Fruit fly (Drosophila melanogaster) whole organism, embryonic: ENCODE results near the gene CG33299.

Experiments used
- Abd-B ChIP-seq: fragments of 200-800 bp; sonication (Bioruptor generic); optimal IDR thresholded peaks from 2 replicates; lab custom pipeline; 2018; ENCODE audit warnings: missing biosample characterization, mild to moderate bottlenecking, missing genetic modification characterization, moderate library complexity
- CG10209 ChIP-seq: fragments of 200-800 bp; sonication (Bioruptor generic); optimal IDR thresholded peaks from 3 replicates; lab custom pipeline; 2017; ENCODE audit warnings: missing biosample characterization, mild to moderate bottlenecking, missing genetic modification characterization, missing genetic modification reagents
- CG11695 ChIP-seq: fragments of 200-800 bp; sonication (Bioruptor generic); IDR thresholded peaks from 3 replicates; pipeline ENCODE4 v1.3.6; 2022; ENCODE audit warnings: missing biosample characterization, missing genetic modification characterization
- CG12391 ChIP-seq: fragments of 200-800 bp; sonication (Bioruptor generic); optimal IDR thresholded peaks from 3 replicates; lab custom pipeline; 2018; ENCODE audit warnings: missing biosample characterization, mild to moderate bottlenecking, missing genetic modification characterization, moderate library complexity
- CG13287 ChIP-seq: fragments of 200-800 bp; sonication (Bioruptor generic); IDR thresholded peaks from 2 replicates; pipeline ENCODE4 v1.3.6; 2022; ENCODE audit warnings: missing biosample characterization, missing genetic modification characterization; ENCODE audit not compliant: partially characterized antibody
- CG14710 ChIP-seq: fragments of 200-800 bp; sonication (Bioruptor generic); optimal IDR thresholded peaks from 3 replicates; lab custom pipeline; 2019; ENCODE audit warnings: missing biosample characterization, mild to moderate bottlenecking, missing genetic modification characterization, moderate library complexity
- CG15514 ChIP-seq: fragments of 200-800 bp; sonication (Bioruptor generic); optimal IDR thresholded peaks from 3 replicates; lab custom pipeline; 2017; ENCODE audit warnings: missing biosample characterization, missing genetic modification characterization, mild to moderate bottlenecking, moderate library complexity, missing genetic modification reagents
- CG17385 ChIP-seq: fragments of 200-800 bp; sonication (Bioruptor generic); optimal IDR thresholded peaks from 3 replicates; lab custom pipeline; 2018; ENCODE audit warnings: missing biosample characterization, mild to moderate bottlenecking, missing genetic modification characterization
- CG1832 ChIP-seq: fragments of 200-800 bp; sonication (Bioruptor generic); optimal IDR thresholded peaks from 2 replicates; lab custom pipeline; 2017; ENCODE audit warnings: missing biosample characterization, mild to moderate bottlenecking, missing genetic modification characterization, inconsistent platforms
- CG18476 ChIP-seq: fragments of 200-800 bp; sonication (Bioruptor generic); optimal IDR thresholded peaks from 2 replicates; lab custom pipeline; 2016; ENCODE audit warnings: missing biosample characterization, mild to moderate bottlenecking, missing genetic modification characterization
- CG2202 ChIP-seq: fragments of 200-800 bp; sonication (Bioruptor generic); optimal IDR thresholded peaks from 2 replicates; lab custom pipeline; 2018; ENCODE audit warnings: missing biosample characterization, mild to moderate bottlenecking, missing genetic modification characterization
- CG30403 ChIP-seq: fragments of 200-800 bp; sonication (Bioruptor generic); optimal IDR thresholded peaks from 3 replicates; lab custom pipeline; 2016; ENCODE audit warnings: missing biosample characterization, missing genetic modification characterization
- CG3065 ChIP-seq: fragments of 200-800 bp; sonication (Bioruptor generic); optimal IDR thresholded peaks from 2 replicates; lab custom pipeline; 2016; ENCODE audit warnings: missing biosample characterization, missing genetic modification characterization
- CG32772 ChIP-seq: fragments of 200-800 bp; sonication (Bioruptor generic); IDR thresholded peaks from 2 replicates; pipeline ENCODE4 v1.3.6; 2022; ENCODE audit warnings: missing biosample characterization, missing genetic modification characterization
- CG34422 ChIP-seq: fragments of 200-800 bp; sonication (Bioruptor generic); IDR thresholded peaks from 3 replicates; pipeline ENCODE4 v1.3.6; 2022; ENCODE audit warnings: missing biosample characterization, missing genetic modification characterization
- CG6254 ChIP-seq: fragments of 200-800 bp; sonication (Bioruptor generic); optimal IDR thresholded peaks from 3 replicates; lab custom pipeline; 2017; ENCODE audit warnings: mild to moderate bottlenecking, missing biosample characterization, missing genetic modification reagents, missing genetic modification characterization
- CG6654 ChIP-seq: fragments of 200-800 bp; sonication (Bioruptor generic); optimal IDR thresholded peaks from 2 replicates; lab custom pipeline; 2017; ENCODE audit warnings: missing biosample characterization, mild to moderate bottlenecking, missing genetic modification characterization
- CG6813 ChIP-seq: fragments of 200-800 bp; sonication (Bioruptor generic); optimal IDR thresholded peaks from 2 replicates; lab custom pipeline; 2017; ENCODE audit warnings: missing biosample characterization, missing genetic modification characterization, mild to moderate bottlenecking, moderate library complexity, missing genetic modification reagents
- CG7556 ChIP-seq: fragments of 200-800 bp; sonication (Bioruptor generic); optimal IDR thresholded peaks from 2 replicates; lab custom pipeline; 2017; ENCODE audit warnings: missing biosample characterization, mild to moderate bottlenecking, missing genetic modification characterization
- CG8478 ChIP-seq: fragments of >200 bp; optimal IDR thresholded peaks from 2 replicates; lab custom pipeline; 2018
- CG9437 ChIP-seq: fragments of 200-800 bp; sonication (Bioruptor generic); optimal IDR thresholded peaks from 2 replicates; lab custom pipeline; 2018; ENCODE audit warnings: missing biosample characterization, mild to moderate bottlenecking, missing genetic modification characterization
- CG9727 ChIP-seq: fragments of 200-800 bp; sonication (Bioruptor generic); optimal IDR thresholded peaks from 3 replicates; lab custom pipeline; 2017; ENCODE audit warnings: missing biosample characterization, mild to moderate bottlenecking, missing genetic modification characterization
- CG9797 ChIP-seq: fragments of 200-800 bp; sonication (Bioruptor generic); optimal IDR thresholded peaks from 3 replicates; lab custom pipeline; 2018; ENCODE audit warnings: missing biosample characterization, mild to moderate bottlenecking, missing genetic modification characterization
- D19B ChIP-seq: fragments of 200-800 bp; sonication (Bioruptor generic); optimal IDR thresholded peaks from 2 replicates; lab custom pipeline; 2017; ENCODE audit warnings: missing biosample characterization, mild to moderate bottlenecking, missing genetic modification characterization
- Dll ChIP-seq: fragments of 200-800 bp; sonication (Bioruptor generic); IDR thresholded peaks from 4 replicates; pipeline ENCODE4 v1.3.6; 2022; ENCODE audit warnings: missing biosample characterization, missing genetic modification characterization; ENCODE audit not compliant: partially characterized antibody
- E2f2 ChIP-seq: fragments of 200-800 bp; sonication (Bioruptor generic); IDR thresholded peaks from 2 replicates; pipeline ENCODE4 v1.3.6; 2022; ENCODE audit warnings: missing biosample characterization, missing genetic modification characterization
- Opbp ChIP-seq: fragments of 200-800 bp; sonication (Bioruptor generic); IDR thresholded peaks from 3 replicates; pipeline ENCODE4 v1.3.6; 2022; ENCODE audit warnings: missing biosample characterization, missing genetic modification characterization; ENCODE audit not compliant: partially characterized antibody
- Ptx1 ChIP-seq: fragments of 200-800 bp; sonication (Bioruptor generic); IDR thresholded peaks from 2 replicates; pipeline ENCODE4 v1.3.6; 2022; ENCODE audit warnings: missing biosample characterization, missing genetic modification characterization
- Sox100B ChIP-seq: fragments of 200-800 bp; sonication (Bioruptor generic); optimal IDR thresholded peaks from 3 replicates; lab custom pipeline; 2018; ENCODE audit warnings: missing biosample characterization, mild to moderate bottlenecking, missing genetic modification characterization
- amos ChIP-seq: fragments of 200-800 bp; sonication (Bioruptor generic); IDR thresholded peaks from 2 replicates; pipeline ENCODE4 v1.3.6; 2022; ENCODE audit warnings: missing biosample characterization, missing genetic modification characterization; ENCODE audit not compliant: partially characterized antibody
- ase ChIP-seq: fragments of 200-800 bp; sonication (Bioruptor generic); IDR thresholded peaks from 3 replicates; pipeline ENCODE4 v1.3.6; 2022; ENCODE audit warnings: missing biosample characterization, missing genetic modification characterization
- ato ChIP-seq: fragments of 200-800 bp; sonication (Bioruptor generic); IDR thresholded peaks from 2 replicates; pipeline ENCODE4 v1.3.6; 2022; ENCODE audit warnings: missing biosample characterization, missing genetic modification characterization; ENCODE audit not compliant: partially characterized antibody
- az2 ChIP-seq: fragments of 200-800 bp; sonication (Bioruptor generic); optimal IDR thresholded peaks from 3 replicates; lab custom pipeline; 2016; ENCODE audit warnings: missing biosample characterization, missing genetic modification characterization
- bbx ChIP-seq: fragments of 200-800 bp; sonication (Bioruptor generic); IDR thresholded peaks from 2 replicates; pipeline ENCODE4 v1.3.6; 2022; ENCODE audit warnings: missing biosample characterization, missing genetic modification characterization; ENCODE audit not compliant: partially characterized antibody
- bowl ChIP-seq: fragments of 200-800 bp; sonication (Bioruptor generic); IDR thresholded peaks from 2 replicates; pipeline ENCODE4 v1.3.6; 2022; ENCODE audit warnings: missing biosample characterization, missing genetic modification characterization
- ci ChIP-seq: fragments of 200-800 bp; sonication (Bioruptor generic); IDR thresholded peaks from 3 replicates; pipeline ENCODE4 v1.3.6; 2022; ENCODE audit warnings: missing biosample characterization, missing genetic modification characterization
- esg ChIP-seq: fragments of 200-800 bp; sonication (Bioruptor generic); conservative IDR thresholded peaks from 2 replicates; pipeline ENCODE4 v1.3.6; 2022; ENCODE audit warnings: missing biosample characterization, missing genetic modification characterization
- gcm2 ChIP-seq: fragments of 200-800 bp; sonication (Bioruptor generic); optimal IDR thresholded peaks from 2 replicates; lab custom pipeline; 2016; ENCODE audit warnings: missing biosample characterization, missing genetic modification characterization
- grn ChIP-seq: fragments of 200-800 bp; sonication (Bioruptor generic); optimal IDR thresholded peaks from 3 replicates; lab custom pipeline; 2017; ENCODE audit warnings: missing biosample characterization, missing genetic modification characterization
- ham ChIP-seq: fragments of 200-800 bp; sonication (Bioruptor generic); IDR thresholded peaks from 2 replicates; pipeline ENCODE4 v1.3.6; 2022; ENCODE audit warnings: missing biosample characterization, missing genetic modification characterization
- kah ChIP-seq: fragments of 200-800 bp; sonication (Bioruptor generic); optimal IDR thresholded peaks from 2 replicates; lab custom pipeline; 2018; ENCODE audit warnings: missing biosample characterization, mild to moderate bottlenecking, missing genetic modification characterization
- lola ChIP-seq, 3 experiments: fragments of >200 bp in 2 of 3; fragments of 200-800 bp in 1 of 3; sonication (Bioruptor generic) in 1 of 3; optimal IDR thresholded peaks; 2 replicates each; lab custom pipeline; 2017 to 2019; ENCODE audit warnings: missing biosample characterization in 3 of 3, missing genetic modification characterization in 3 of 3, mild to moderate bottlenecking in 1 of 3, moderate library complexity in 1 of 3
- nerfin-2 ChIP-seq: fragments of 200-800 bp; sonication (Bioruptor generic); IDR thresholded peaks from 2 replicates; pipeline ENCODE4 v1.3.6; 2022; ENCODE audit warnings: missing biosample characterization, missing genetic modification characterization; ENCODE audit not compliant: partially characterized antibody
- nom ChIP-seq: fragments of 200-800 bp; sonication (Bioruptor generic); optimal IDR thresholded peaks from 2 replicates; lab custom pipeline; 2017; ENCODE audit warnings: missing biosample characterization, missing genetic modification characterization, mild to moderate bottlenecking, moderate library complexity, missing genetic modification reagents
- oc ChIP-seq: fragments of 200-800 bp; sonication (Bioruptor generic); optimal IDR thresholded peaks from 2 replicates; lab custom pipeline; 2018; ENCODE audit warnings: missing biosample characterization, mild to moderate bottlenecking, missing genetic modification characterization, moderate library complexity
- peb ChIP-seq: fragments of 200-800 bp; sonication (Bioruptor generic); IDR thresholded peaks from 2 replicates; pipeline ENCODE4 v1.3.6; 2022; ENCODE audit warnings: missing biosample characterization, missing genetic modification characterization
- rib ChIP-seq: fragments of 200-800 bp; sonication (Bioruptor generic); IDR thresholded peaks from 2 replicates; pipeline ENCODE4 v1.3.6; 2022; ENCODE audit warnings: missing biosample characterization, missing genetic modification characterization
- sens ChIP-seq: fragments of 200-800 bp; sonication (Bioruptor generic); peaks from one replicate; lab custom pipeline; 2016; ENCODE audit warnings: missing biosample characterization, missing genetic modification characterization
- sr ChIP-seq: fragments of 200-800 bp; sonication (Bioruptor generic); IDR thresholded peaks from 3 replicates; pipeline ENCODE4 v1.3.6; 2022; ENCODE audit warnings: missing biosample characterization, missing genetic modification characterization
- tna ChIP-seq: fragments of 200-800 bp; sonication (Bioruptor generic); IDR thresholded peaks from 2 replicates; pipeline ENCODE4 v1.3.6; 2022; ENCODE audit warnings: missing biosample characterization, missing genetic modification characterization; ENCODE audit not compliant: partially characterized antibody

Gene CG33299

dm6 chr2L:9699615-9700014, 43.2 kb downstream of the CG33299 start, which contains the start of gene hoip (continued):
- TF ChIP-seq CG6813 (GFP tag; lab: Kevin White, UChicago), result no peak
- no peak for TF ChIP-seq nom (GFP tag; lab: Kevin White, UChicago)
- TF ChIP-seq ci (GFP tag; lab: Robert Waterston, UW), result peak; percentile 24; the same call in 1 of the 3 replicates
- no peak for TF ChIP-seq CG32772 (GFP tag; lab: Robert Waterston, UW)
- TF ChIP-seq peb (GFP tag; lab: Robert Waterston, UW), result no peak
- no peak for TF ChIP-seq az2 (GFP tag; lab: Kevin White, UChicago)
- no peak for TF ChIP-seq grn (GFP tag; lab: Kevin White, UChicago)
- peak; percentile 65 for TF ChIP-seq CG14710 (tag; lab: Kevin White, UChicago)
- no peak for TF ChIP-seq Abd-B (GFP tag; lab: Kevin White, UChicago)
- TF ChIP-seq bbx (GFP tag; lab: Robert Waterston, UW), result peak; percentile 54; the same call in 1 of the 2 replicates
- peak; percentile 53 for TF ChIP-seq CG13287
- TF ChIP-seq esg (GFP tag; lab: Robert Waterston, UW), result no peak
- no peak for TF ChIP-seq tna
- TF ChIP-seq CG17385, result no peak
- TF ChIP-seq ase (GFP tag; lab: Robert Waterston, UW), result no peak
- 0 out of 2 replicates have a peak, but pooled peaks have one; percentile 32 for TF ChIP-seq ato
- no peak for TF ChIP-seq CG6254
- TF ChIP-seq gcm2 (GFP tag; lab: Kevin White, UChicago), result no peak
- no peak for TF ChIP-seq CG11695 (GFP tag; lab: Robert Waterston, UW)
- no peak for TF ChIP-seq nerfin-2
- TF ChIP-seq oc (tag; lab: Kevin White, UChicago), result no peak
- TF ChIP-seq sr (GFP tag; lab: Robert Waterston, UW), result no peak; the same call in 2 of the 3 replicates
- TF ChIP-seq CG12391, result peak; percentile 12
- no peak for TF ChIP-seq D19B
- peak; percentile 53; the same call in 2 of the 4 replicates for TF ChIP-seq Dll (GFP tag; lab: Robert Waterston, UW)
- peak; percentile 55 for TF ChIP-seq E2f2 (GFP tag; lab: Robert Waterston, UW)
- TF ChIP-seq CG34422 (GFP tag; lab: Robert Waterston, UW), result peak; percentile 72
- TF ChIP-seq kah (GFP tag; lab: Kevin White, UChicago), result peak; percentile 30
- peak; percentile 1 for TF ChIP-seq CG9437 (GFP tag; lab: Kevin White, UChicago)
- no peak for TF ChIP-seq Ptx1 (GFP tag; lab: Robert Waterston, UW)
- no peak for TF ChIP-seq CG9727
- TF ChIP-seq CG15514 (GFP tag; lab: Kevin White, UChicago), result peak; percentile 4
- peak; percentile 81 for TF ChIP-seq CG9797
- peak; percentile 86 for TF ChIP-seq sens (GFP tag; lab: Kevin White, UChicago)
- TF ChIP-seq rib, result no peak
- TF ChIP-seq CG8478, result no peak
- no peak for TF ChIP-seq CG30403 (GFP tag; lab: Kevin White, UChicago)
- TF ChIP-seq CG2202, result no peak
- no peak for TF ChIP-seq CG7556 (GFP tag; lab: Kevin White, UChicago)
- TF ChIP-seq CG6654 (GFP tag; lab: Kevin White, UChicago), result no peak
- TF ChIP-seq CG1832, result no peak
- TF ChIP-seq Opbp, result peak; percentile 54
- no peak for TF ChIP-seq CG10209 (GFP tag; lab: Kevin White, UChicago)
- no peak for TF ChIP-seq CG18476 (GFP tag; lab: Kevin White, UChicago)
- TF ChIP-seq CG3065, result no peak
- no peak for TF ChIP-seq ham
- no peak for TF ChIP-seq Sox100B
- peak; percentile 51; the same call in 1 of the 2 replicates for TF ChIP-seq amos (GFP tag; lab: Robert Waterston, UW)
- TF ChIP-seq bowl (GFP tag; lab: Robert Waterston, UW), result no peak
- TF ChIP-seq lola (GFP tag; optimal IDR thresholded peaks at IDR 0.05; lab: Kevin White, UChicago), result no peak
